Worm (Caenorhabditis elegans) whole organism, L3 larva: Measurements from ENCODE around the gene W01A11.1.
A peak's percentile ranks its signal among the peaks of the same experiment; 100 is the strongest.

ENCODE experiments used
- ZK546.5 ChIP-seq: sonication (generic microtip); optimal IDR thresholded peaks from 2 replicates; lab custom pipeline; 2017; ENCODE audit warnings: missing biosample characterization, missing genetic modification characterization
- ama-1 ChIP-seq: fragments of 150-350 bp; optimal IDR thresholded peaks from 2 replicates; lab custom pipeline; 2018
- ceh-16 ChIP-seq: sonication (generic microtip); optimal IDR thresholded peaks from 2 replicates; lab custom pipeline; 2017; ENCODE audit warnings: missing biosample characterization, missing genetic modification characterization
- ceh-28 ChIP-seq: fragments of 150-350 bp; optimal IDR thresholded peaks from 2 replicates; lab custom pipeline; 2014; ENCODE audit warnings: missing biosample characterization, missing genetic modification reagents, missing genetic modification characterization
- ceh-82 ChIP-seq: fragments of 150-350 bp; optimal IDR thresholded peaks from 2 replicates; lab custom pipeline; 2014; ENCODE audit warnings: missing biosample characterization, missing genetic modification characterization
- egl-5 ChIP-seq: fragments of 150-350 bp; optimal IDR thresholded peaks from 2 replicates; lab custom pipeline; 2017; ENCODE audit warnings: missing biosample characterization, missing genetic modification reagents, missing genetic modification characterization, inconsistent platforms
- elt-1 ChIP-seq: fragments of 150-350 bp; optimal IDR thresholded peaks from 2 replicates; lab custom pipeline; 2014; ENCODE audit warnings: missing biosample characterization, missing genetic modification characterization
- elt-2 ChIP-seq: sonication (generic microtip); optimal IDR thresholded peaks from 2 replicates; lab custom pipeline; 2016; ENCODE audit warnings: missing genetic modification reagents, mild to moderate bottlenecking, missing genetic modification characterization, missing compliant biosample characterization
- elt-3 ChIP-seq, 3 experiments: fragments of 150-350 bp in 1 of 3; sonication (generic microtip) in 2 of 3; optimal IDR thresholded peaks; 2 replicates in 2 of 3; 4 replicates in 1 of 3; lab custom pipeline; 2014 to 2017; ENCODE audit warnings: missing biosample characterization in 3 of 3, missing genetic modification characterization in 3 of 3
- eor-1 ChIP-seq, 2 experiments: fragments of 150-350 bp; optimal IDR thresholded peaks; 2 replicates each; lab custom pipeline; 2014 to 2018; ENCODE audit warnings: missing biosample characterization in 2 of 2, missing genetic modification characterization in 2 of 2
- fkh-2 ChIP-seq: fragments of 150-350 bp; optimal IDR thresholded peaks from 2 replicates; lab custom pipeline; 2014; ENCODE audit warnings: missing biosample characterization, missing genetic modification reagents, missing genetic modification characterization
- fos-1 ChIP-seq: fragments of 150-350 bp; optimal IDR thresholded peaks from 2 replicates; lab custom pipeline; 2014; ENCODE audit warnings: missing biosample characterization, missing genetic modification characterization
- hmg-11 ChIP-seq: sonication (generic microtip); optimal IDR thresholded peaks from 2 replicates; lab custom pipeline; 2016; ENCODE audit warnings: missing genetic modification characterization, missing compliant biosample characterization
- jun-1 ChIP-seq: fragments of 150-350 bp; optimal IDR thresholded peaks from 2 replicates; lab custom pipeline; 2014; ENCODE audit warnings: missing biosample characterization, missing genetic modification reagents, missing genetic modification characterization
- lin-15B ChIP-seq: fragments of 150-350 bp; optimal IDR thresholded peaks from 2 replicates; lab custom pipeline; 2014; ENCODE audit warnings: missing biosample characterization, missing genetic modification characterization
- nfya-1 ChIP-seq: sonication (generic microtip); optimal IDR thresholded peaks from 2 replicates; lab custom pipeline; 2017; ENCODE audit warnings: missing genetic modification characterization, mild to moderate bottlenecking, missing compliant biosample characterization, antibody characterized with exemption, moderate library complexity; ENCODE audit not compliant: insufficient read depth
- nhr-12 ChIP-seq: fragments of 150-350 bp; optimal IDR thresholded peaks from 2 replicates; lab custom pipeline; 2014; ENCODE audit warnings: missing biosample characterization, missing genetic modification characterization
- nhr-28 ChIP-seq: fragments of 150-350 bp; optimal IDR thresholded peaks from 2 replicates; lab custom pipeline; 2014; ENCODE audit warnings: missing biosample characterization, missing genetic modification characterization
- nhr-67 ChIP-seq: fragments of 150-350 bp; optimal IDR thresholded peaks from 2 replicates; lab custom pipeline; 2014; ENCODE audit warnings: missing biosample characterization, missing genetic modification characterization
- pha-4 ChIP-seq: fragments of 150-350 bp; optimal IDR thresholded peaks from 2 replicates; lab custom pipeline; 2014; ENCODE audit warnings: missing biosample characterization, missing genetic modification reagents, missing genetic modification characterization
- pqm-1 ChIP-seq: fragments of 150-350 bp; optimal IDR thresholded peaks from 2 replicates; lab custom pipeline; 2017; ENCODE audit warnings: missing biosample characterization, missing genetic modification characterization, inconsistent platforms
- skn-1 ChIP-seq: fragments of 150-350 bp; optimal IDR thresholded peaks from 2 replicates; lab custom pipeline; 2014; ENCODE audit warnings: missing biosample characterization, missing genetic modification characterization
- tbx-2 ChIP-seq: sonication (generic microtip); optimal IDR thresholded peaks from 2 replicates; lab custom pipeline; 2016; ENCODE audit warnings: mild to moderate bottlenecking, missing genetic modification characterization, missing compliant biosample characterization
- unc-39 ChIP-seq: sonication (generic microtip); optimal IDR thresholded peaks from 4 replicates; lab custom pipeline; 2017; ENCODE audit warnings: missing biosample characterization, missing genetic modification characterization
- unc-62 ChIP-seq: fragments of 150-350 bp; sonication (generic microtip); optimal IDR thresholded peaks from 4 replicates; lab custom pipeline; 2014; ENCODE audit warnings: missing biosample characterization, missing genetic modification reagents, missing genetic modification characterization
- ztf-4 ChIP-seq: fragments of 150-350 bp; optimal IDR thresholded peaks from 2 replicates; lab custom pipeline; 2014; ENCODE audit warnings: missing biosample characterization, missing genetic modification characterization

Gene W01A11.1

ce11 chrV:6462606-6463005 lies 36.4 kb upstream of the W01A11.1 start:
- no peak for TF ChIP-seq ama-1
- TF ChIP-seq egl-5 = no peak
- no peak for TF ChIP-seq nhr-28 (tag; lab: Kevin White, UChicago)
- TF ChIP-seq unc-62 = no peak
- TF ChIP-seq elt-2 = peak; percentile 63
- TF ChIP-seq fos-1 (tag; lab: Kevin White, UChicago) = no peak
- TF ChIP-seq ZK546.5 (tag; lab: Kevin White, UChicago) = no peak
- TF ChIP-seq pha-4 (tag; lab: Kevin White, UChicago) = peak; percentile 14

ce11 chrV:6464238-6464637 lies 34.8 kb upstream of the W01A11.1 start:
- TF ChIP-seq nhr-12 (tag; lab: Kevin White, UChicago) (no peak), lin-15B (tag; lab: Kevin White, UChicago) (no peak), ztf-4 (tag; lab: Kevin White, UChicago) (no peak), ZK546.5 (tag; lab: Kevin White, UChicago) (no peak)

DNA sequence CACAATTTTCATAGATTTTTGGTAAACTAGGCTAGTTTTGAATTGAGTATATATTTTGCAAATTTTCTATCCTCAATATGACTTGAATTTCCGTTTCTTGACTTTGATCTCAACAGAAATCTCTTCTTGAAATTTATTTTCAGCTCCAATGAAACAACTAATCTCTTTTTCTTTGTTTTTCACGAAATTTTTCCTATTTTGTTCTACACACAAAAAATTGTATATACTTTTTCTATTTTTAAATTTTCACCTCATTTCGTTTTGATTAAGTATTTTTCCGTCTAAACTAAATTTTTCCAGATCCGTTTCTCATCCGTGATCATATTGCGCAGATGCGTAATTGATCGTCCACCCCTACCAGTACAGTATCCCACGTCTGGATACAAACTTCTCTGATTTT lies 34.3 kb upstream of the W01A11.1 start, which contains the start of gene unc-83:
Gene unc-83, plus strand, starts transcription at position 301 of the 400 bp plus-strand sequence.
- TF ChIP-seq unc-39 (tag; lab: Kevin White, UChicago) (no peak), egl-5 (no peak)

ce11 chrV:6467676-6468075 lies 31.3 kb upstream of the W01A11.1 start:
- TF ChIP-seq ceh-16 (tag; lab: Kevin White, UChicago) (no peak), egl-5 (peak; percentile 14)

DNA sequence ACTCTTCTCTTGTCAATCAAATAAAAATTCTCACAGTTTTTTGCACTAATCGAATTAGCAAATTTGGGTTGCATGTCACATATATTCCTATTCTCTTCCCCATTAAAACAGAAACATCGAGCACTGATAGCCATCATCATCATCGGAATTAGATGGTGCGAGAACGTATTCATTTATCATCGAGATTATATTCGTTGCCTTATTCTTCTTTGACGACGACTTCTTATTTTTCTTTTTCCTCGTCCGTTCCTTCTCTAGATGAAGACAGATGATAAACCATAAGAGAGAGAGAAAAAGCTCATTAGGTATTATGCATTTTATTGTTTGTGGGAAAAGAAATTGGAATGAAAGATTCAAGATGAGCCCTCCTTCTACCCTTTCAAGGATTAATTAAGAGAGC lies 27.8 kb upstream of the W01A11.1 start:
- TF ChIP-seq elt-1 (peak; percentile 56), eor-1 (tag; optimal IDR thresholded peaks at IDR 0.05; lab: Kevin White, UChicago) (no peak)

DNA sequence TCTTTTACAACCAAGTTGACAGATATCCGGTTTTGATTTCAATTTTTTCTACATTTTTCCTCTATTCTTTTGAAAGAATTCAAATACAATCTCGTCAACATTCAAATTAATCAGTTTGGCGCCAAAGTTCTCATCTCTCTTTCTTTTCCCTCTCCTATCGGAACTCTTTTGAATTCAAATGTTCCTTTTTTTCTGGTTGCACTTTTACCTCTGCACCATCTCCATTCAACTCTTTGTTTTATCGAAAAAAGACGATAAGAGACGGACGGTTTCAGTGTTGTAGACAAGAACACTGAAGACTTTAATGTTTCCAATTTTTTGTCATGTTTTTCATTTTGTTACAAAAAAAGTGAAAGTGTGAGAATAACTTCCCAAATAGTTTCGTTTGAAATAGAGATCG lies 23.0 kb upstream of the W01A11.1 start:
- TF ChIP-seq elt-2 (peak; percentile 87), pqm-1 (tag; lab: Kevin White, UChicago) (peak; percentile 76), tbx-2 (tag; lab: Kevin White, UChicago) (no peak), pha-4 (tag; lab: Kevin White, UChicago) (peak; percentile 52), skn-1 (tag; lab: Kevin White, UChicago) (peak; percentile 39)

DNA sequence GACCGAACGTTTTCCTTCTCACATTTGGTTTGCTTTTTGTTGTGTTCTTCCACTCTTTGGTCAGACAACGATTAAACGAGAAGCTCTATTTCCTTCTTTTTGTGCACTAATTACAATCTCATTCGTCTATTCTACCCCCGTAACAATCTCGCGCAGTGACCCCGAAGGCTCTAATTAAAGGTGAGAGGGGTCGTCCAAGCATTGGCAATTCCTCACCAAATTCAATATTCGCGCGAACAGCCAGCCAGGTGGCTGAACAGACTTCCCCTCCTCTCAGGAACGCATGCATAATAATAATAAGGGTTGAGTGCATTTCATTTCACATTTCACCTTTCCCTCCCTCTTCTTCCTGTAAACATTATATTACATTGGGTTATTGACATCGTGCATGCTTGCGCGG lies 13.9 kb upstream of the W01A11.1 start:
- TF ChIP-seq ceh-16 (tag; lab: Kevin White, UChicago) = no peak
- TF ChIP-seq hmg-11 (tag; lab: Kevin White, UChicago) = no peak
- TF ChIP-seq elt-3 (tag; optimal IDR thresholded peaks at IDR 0.05; lab: Kevin White, UChicago) = no peak
- TF ChIP-seq nhr-28 (tag; lab: Kevin White, UChicago) = no peak
- no peak for TF ChIP-seq pqm-1 (tag; lab: Kevin White, UChicago)
- TF ChIP-seq skn-1 (tag; lab: Kevin White, UChicago) = no peak
- TF ChIP-seq ceh-82 (tag; lab: Kevin White, UChicago) = no peak
- TF ChIP-seq egl-5 = no peak

DNA sequence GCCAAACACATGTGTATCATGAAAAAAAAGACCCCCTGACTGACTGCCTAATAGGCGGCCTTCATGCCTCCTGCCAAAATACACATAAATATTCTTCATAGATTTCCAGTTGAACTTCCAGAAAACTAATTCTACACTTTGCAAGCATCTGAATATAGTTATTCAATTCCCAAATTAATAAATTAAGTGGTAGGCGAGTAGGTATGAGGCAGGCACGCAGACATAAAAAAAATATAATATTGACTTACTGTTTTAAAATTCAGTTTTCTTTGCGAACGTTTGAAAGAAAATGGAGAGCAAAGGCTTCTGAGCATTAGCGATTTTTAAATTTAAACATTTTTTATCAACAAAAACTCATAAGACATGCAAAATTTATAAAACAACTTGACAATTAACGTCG lies 11.1 kb upstream of the W01A11.1 start:
- no peak for TF ChIP-seq ama-1
- TF ChIP-seq elt-3 (tag; optimal IDR thresholded peaks at IDR 0.05; lab: Kevin White, UChicago) = no peak
- no peak for TF ChIP-seq nfya-1 (tag; lab: Kevin White, UChicago)
- peak; percentile 45 for TF ChIP-seq jun-1 (tag; lab: Kevin White, UChicago)
- no peak for TF ChIP-seq nhr-28 (tag; lab: Kevin White, UChicago)
- TF ChIP-seq elt-2 = peak; percentile 27
- TF ChIP-seq nhr-67 (tag; lab: Kevin White, UChicago) = no peak
- TF ChIP-seq fkh-2 (tag; lab: Kevin White, UChicago) = no peak
- TF ChIP-seq ceh-28 (tag; lab: Kevin White, UChicago) = peak; percentile 8
- TF ChIP-seq fos-1 (tag; lab: Kevin White, UChicago) = no peak
